Fruit fly (Drosophila melanogaster): Measurements from ENCODE around the gene PH4alphaNE1.
A peak's percentile ranks its signal among the peaks of the same experiment; 100 is the strongest.

The PH4alphaNE1 gene

DNA sequence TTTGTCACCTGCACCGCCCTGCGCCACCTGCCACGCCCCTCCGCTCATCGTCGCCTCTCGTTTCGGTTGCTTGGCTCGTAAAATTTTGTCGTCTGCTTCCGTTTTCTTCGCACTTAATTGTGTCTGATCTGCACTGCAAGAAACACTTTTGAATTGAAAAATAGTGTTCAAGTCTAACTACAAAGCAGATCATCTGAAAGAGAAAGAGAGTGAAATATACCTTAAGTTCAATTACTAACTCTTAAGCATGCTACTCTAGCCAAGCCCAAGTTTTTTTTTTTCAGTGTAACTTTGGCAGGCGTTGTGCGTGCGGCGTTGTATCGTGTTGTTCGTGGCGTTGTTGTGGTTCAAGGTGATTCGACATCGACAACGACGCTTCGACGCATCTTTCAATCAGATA, 40.1 kb upstream of the PH4alphaNE1 start (continued):
- peak; percentile 87 for TF ChIP-seq al (GFP tag; IDR thresholded peaks at IDR 0.05)
- peak; percentile 94 for TF ChIP-seq Xbp1 (GFP tag; optimal IDR thresholded peaks at IDR 0.05)
- TF ChIP-seq Deaf1 (tag; optimal IDR thresholded peaks at IDR 0.05): peak; percentile 78
- TF ChIP-seq CG31365 (tag; optimal IDR thresholded peaks at IDR 0.05): peak; percentile 77
- no peak for TF ChIP-seq CG13287 (GFP tag; IDR thresholded peaks at IDR 0.05; ENCODE audit: partially characterized antibody)
- TF ChIP-seq dan (GFP tag; IDR thresholded peaks at IDR 0.05): peak; percentile 52; the same call in 1 of the 2 replicates
- no peak for TF ChIP-seq Lpt (GFP tag; optimal IDR thresholded peaks at IDR 0.05)
- TF ChIP-seq CG3838 (GFP tag; optimal IDR thresholded peaks at IDR 0.05): peak; percentile 81
- peak; percentile 96 for TF ChIP-seq ci (GFP tag; IDR thresholded peaks at IDR 0.05)
- peak; percentile 87 for TF ChIP-seq Optix (GFP tag; IDR thresholded peaks at IDR 0.05)
- peak; percentile 64 for TF ChIP-seq Lhr (GFP tag; optimal IDR thresholded peaks at IDR 0.05)
- TF ChIP-seq amos (GFP tag; IDR thresholded peaks at IDR 0.05; ENCODE audit: partially characterized antibody): no peak
- TF ChIP-seq gfzf (GFP tag; optimal IDR thresholded peaks at IDR 0.05): peak; percentile 8
- TF ChIP-seq CG12391 (tag; optimal IDR thresholded peaks at IDR 0.05): peak; percentile 88
- peak; percentile 89 for TF ChIP-seq CG12219 (GFP tag; optimal IDR thresholded peaks at IDR 0.05)
- TF ChIP-seq Nf-YA (GFP tag; IDR thresholded peaks at IDR 0.05): peak; percentile 84
- TF ChIP-seq z (GFP tag; IDR thresholded peaks at IDR 0.05): peak; percentile 60; the same call in 2 of the 3 replicates
- no peak for TF ChIP-seq CG6791 (GFP tag; IDR thresholded peaks at IDR 0.05; ENCODE audit: partially characterized antibody)
- TF ChIP-seq Hr39 (optimal IDR thresholded peaks at IDR 0.05): no peak
- TF ChIP-seq stc (GFP tag; IDR thresholded peaks at IDR 0.05): peak; percentile 87
- peak; percentile 91 for TF ChIP-seq CG13296 (GFP tag; optimal IDR thresholded peaks at IDR 0.05)
- no peak for TF ChIP-seq bbx (GFP tag; IDR thresholded peaks at IDR 0.05; ENCODE audit: partially characterized antibody)
- peak; percentile 78 for TF ChIP-seq CG6654 (GFP tag; optimal IDR thresholded peaks at IDR 0.05)
- TF ChIP-seq B-H1 (GFP tag; IDR thresholded peaks at IDR 0.05): peak; percentile 91
- TF ChIP-seq CG9797 (GFP tag; optimal IDR thresholded peaks at IDR 0.05): no peak
- peak; percentile 91 for TF ChIP-seq Mrtf (GFP tag; IDR thresholded peaks at IDR 0.05)
- TF ChIP-seq CG6254 (GFP tag; optimal IDR thresholded peaks at IDR 0.05): peak; percentile 84
- peak; percentile 90 for TF ChIP-seq emc (GFP tag; optimal IDR thresholded peaks at IDR 0.05)
- peak; percentile 92 for TF ChIP-seq HmgZ (tag; optimal IDR thresholded peaks at IDR 0.05)
- TF ChIP-seq E2f2 (GFP tag; IDR thresholded peaks at IDR 0.05): peak; percentile 69
- peak; percentile 89 for TF ChIP-seq gsb (GFP tag; IDR thresholded peaks at IDR 0.05)
- peak; percentile 88 for TF ChIP-seq Mad (GFP tag; optimal IDR thresholded peaks at IDR 0.05)
- TF ChIP-seq en (GFP tag; optimal IDR thresholded peaks at IDR 0.05): peak; percentile 90
- no peak for TF ChIP-seq fru (optimal IDR thresholded peaks at IDR 0.05)
- TF ChIP-seq ind (GFP tag; optimal IDR thresholded peaks at IDR 0.05): peak; percentile 97
- peak; percentile 83 for TF ChIP-seq CG18262 (tag; optimal IDR thresholded peaks at IDR 0.05)
- peak; percentile 84 for TF ChIP-seq nerfin-1 (tag; optimal IDR thresholded peaks at IDR 0.05)
- peak; percentile 83 for TF ChIP-seq cas (GFP tag; IDR thresholded peaks at IDR 0.05)
- TF ChIP-seq CG8478 (optimal IDR thresholded peaks at IDR 0.05): no peak
- TF ChIP-seq Fer3 (tag; optimal IDR thresholded peaks at IDR 0.05): peak; percentile 95
- peak in 1 of 2 experiments; percentile 41 for TF ChIP-seq crp (GFP tag; optimal IDR thresholded peaks at IDR 0.05)
- TF ChIP-seq CG15011 (GFP tag; optimal IDR thresholded peaks at IDR 0.05): peak; percentile 87
- no peak for TF ChIP-seq Scr (GFP tag; IDR thresholded peaks at IDR 0.05; ENCODE audit: partially characterized antibody)
- TF ChIP-seq gcm (GFP tag; optimal IDR thresholded peaks at IDR 0.05): peak; percentile 81
- TF ChIP-seq Sin3A (optimal IDR thresholded peaks at IDR 0.05): no peak
- TF ChIP-seq NfI (GFP tag; optimal IDR thresholded peaks at IDR 0.05): peak; percentile 94
- peak; percentile 85 for TF ChIP-seq CG4328 (GFP tag; optimal IDR thresholded peaks at IDR 0.05)
- TF ChIP-seq Doc3 (GFP tag; IDR thresholded peaks at IDR 0.05; ENCODE audit: partially characterized antibody): no peak
- TF ChIP-seq Awh (GFP tag; IDR thresholded peaks at IDR 0.05): peak; percentile 93
- TF ChIP-seq croc (GFP tag; conservative IDR thresholded peaks at IDR 0.05): peak; percentile 80
- TF ChIP-seq gce (GFP tag; IDR thresholded peaks at IDR 0.05): peak; percentile 88; the same call in 2 of the 3 replicates
- peak; percentile 94 for TF ChIP-seq CG7786 (GFP tag; optimal IDR thresholded peaks at IDR 0.05)
